Fruit fly (Drosophila melanogaster) Kc167 (cell line): ENCODE results near the gene Ror.

Experiments
- Myc ChIP-seq: fragments of >200 bp; optimal IDR thresholded peaks from 2 replicates; lab custom pipeline; 2017; ENCODE audit warnings: missing external identifiers
- Sin3A ChIP-seq: fragments of >200 bp; optimal IDR thresholded peaks from 2 replicates; lab custom pipeline; 2018; ENCODE audit warnings: missing external identifiers
- h ChIP-seq: fragments of >200 bp; optimal IDR thresholded peaks from 3 replicates; lab custom pipeline; 2018; ENCODE audit warnings: missing external identifiers
- psq ChIP-seq: fragments of >200 bp; optimal IDR thresholded peaks from 2 replicates; lab custom pipeline; 2017; ENCODE audit warnings: missing external identifiers
- ttk ChIP-seq: sonication (Bioruptor generic); optimal IDR thresholded peaks from 2 replicates; lab custom pipeline; 2017; ENCODE audit warnings: missing external identifiers

DNA sequence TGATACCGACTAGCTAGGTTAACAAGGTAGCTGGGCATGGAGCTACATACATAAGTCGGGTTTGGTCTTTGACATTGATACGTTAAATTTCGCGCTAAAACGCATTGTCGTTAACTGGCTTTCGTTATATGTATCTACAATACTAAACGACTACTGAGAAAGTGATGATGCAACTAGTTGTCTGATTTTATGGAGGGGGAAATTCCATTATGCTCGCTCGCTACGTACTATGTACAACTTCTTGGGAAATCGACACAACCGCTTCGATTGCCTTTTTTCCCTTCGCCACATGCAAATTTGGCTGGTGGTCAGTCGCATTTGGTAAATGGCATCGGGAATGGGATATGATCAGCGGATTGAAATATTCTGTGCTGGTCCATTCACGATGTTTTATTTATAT lies 31.6 kb upstream of the Ror start:
- TF ChIP-seq h = no peak
- no peak for TF ChIP-seq Sin3A (lab: Kevin White, UChicago)
- TF ChIP-seq ttk (lab: Kevin White, UChicago) = no peak
- no peak for TF ChIP-seq psq
- no peak for TF ChIP-seq Myc (lab: Kevin White, UChicago)
